Fruit fly (Drosophila melanogaster) ovary, adult (tissue): ENCODE data around the gene CG12948.

Source experiments
- CG17801 ChIP-seq: fragments of 200-800 bp; optimal IDR thresholded peaks from 2 replicates; lab custom pipeline; 2019; ENCODE audit warnings: missing biosample characterization, mild to moderate bottlenecking, missing genetic modification characterization, moderate library complexity; ENCODE audit not compliant: partially characterized antibody

CG12948 gene

DNA sequence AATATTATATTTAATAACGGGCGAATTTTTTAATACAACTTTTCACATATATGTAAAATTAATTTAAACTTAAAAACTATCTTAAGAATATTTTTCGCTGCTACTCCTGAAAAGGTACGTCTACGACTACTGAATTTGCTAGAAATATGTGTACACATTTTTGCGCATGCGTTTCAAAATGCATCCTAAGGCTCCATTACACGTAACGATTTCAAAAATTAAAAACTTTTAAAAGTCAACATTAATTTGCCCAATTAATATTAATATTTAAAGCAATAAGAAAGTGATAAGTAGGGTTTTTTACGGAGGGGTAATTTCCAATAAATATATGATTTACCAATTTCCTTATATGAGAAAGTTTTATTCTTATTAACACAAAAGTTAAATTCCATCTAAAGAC, 16.8 kb downstream of the CG12948 start, which contains the start of gene FoxP:
FoxP (minus strand) TSS at position 89 of the 400 bp plus-strand sequence.
- TF ChIP-seq CG17801 (GFP tag; lab: Kevin White, UChicago), result no peak

DNA sequence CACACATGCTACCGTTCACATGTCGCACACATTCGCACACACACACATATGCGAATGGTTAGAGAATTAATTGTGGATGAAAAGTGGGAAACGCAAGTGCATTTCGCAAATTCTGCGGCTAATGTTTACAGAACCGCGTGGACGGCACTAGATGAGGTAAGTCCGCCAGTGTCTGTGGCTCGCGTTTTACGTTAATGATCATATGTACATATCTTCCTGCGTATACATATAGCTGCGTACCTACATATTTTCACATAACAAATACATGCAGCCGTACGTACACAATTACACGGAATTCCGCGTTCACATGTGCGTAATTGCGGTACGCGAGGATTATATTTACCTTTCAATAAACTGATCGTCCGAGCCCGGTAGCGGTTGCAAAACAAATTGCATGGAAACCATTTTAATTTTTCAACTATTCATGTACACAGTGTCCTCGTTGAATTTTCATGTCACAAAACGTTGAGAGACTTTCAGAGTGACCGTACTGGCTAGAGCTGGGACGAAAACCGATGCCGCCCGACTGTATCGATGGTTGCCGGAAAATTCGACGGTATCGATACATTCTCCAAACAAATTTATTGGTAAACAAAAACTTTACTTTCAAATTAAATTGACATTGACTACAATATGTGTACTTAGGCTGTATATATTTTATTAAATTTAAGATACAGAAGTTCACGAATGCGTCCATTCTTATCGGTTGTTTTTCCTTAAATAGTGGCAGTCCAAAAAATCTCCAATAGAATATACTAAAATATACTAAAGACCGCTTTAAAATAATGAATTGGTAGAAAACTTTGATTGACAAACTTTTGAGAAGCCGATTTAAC, 22.2 kb downstream of the CG12948 start, which contains the start of gene hyd:
hyd (minus strand) TSS at position 495 of the 836 bp plus-strand sequence.
- TF ChIP-seq CG17801 (GFP tag; lab: Kevin White, UChicago), result no peak

dm6 chr3R:9710886-9711285, 36.7 kb downstream of the CG12948 start, which contains the start of the genes trbd and dmt:
TSS of gene trbd (minus strand) at chr3R:9711037.
TSS of gene dmt (plus strand) at chr3R:9711142.
- TF ChIP-seq CG17801 (GFP tag; lab: Kevin White, UChicago), result no peak

DNA sequence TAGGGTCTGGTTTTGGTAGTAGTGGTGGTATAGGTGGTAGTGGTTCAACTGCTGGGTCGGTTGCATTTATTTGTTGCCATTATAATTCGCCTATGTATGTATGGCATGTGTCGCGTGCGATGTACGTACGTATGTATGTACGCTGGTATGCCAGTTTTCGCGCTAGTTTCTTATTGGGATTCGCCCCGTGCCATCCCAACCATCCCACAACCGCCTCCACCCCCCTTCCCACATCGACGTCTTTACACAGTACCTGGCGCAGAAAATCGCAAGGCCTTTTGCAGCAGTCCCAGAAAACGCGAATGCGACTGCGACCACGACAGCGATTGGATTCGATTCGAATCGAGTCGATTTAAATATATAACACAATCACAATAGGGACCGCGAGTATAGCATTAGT, 37.3 kb downstream of the CG12948 start:
- TF ChIP-seq CG17801 (GFP tag; lab: Kevin White, UChicago), result no peak

- peak; percentile 55 for TF ChIP-seq CG17801 (GFP tag; lab: Kevin White, UChicago)
Observed at dm6 chr3R:9705008-9705628, 42.4 kb downstream of the CG12948 start, which contains the start of gene Unc-115a. TSS of gene Unc-115a (minus strand) at chr3R:9705417.

- TF ChIP-seq CG17801 (GFP tag; lab: Kevin White, UChicago), result no peak
Observed at dm6 chr3R:9704183-9705007, 43.1 kb downstream of the CG12948 start.

- TF ChIP-seq CG17801 (GFP tag; lab: Kevin White, UChicago), result no peak
Observed at dm6 chr3R:9703273-9703672, 44.3 kb downstream of the CG12948 start.

- peak; percentile 72 for TF ChIP-seq CG17801 (GFP tag; lab: Kevin White, UChicago)
Observed at dm6 chr3R:9702567-9702966, 45.0 kb downstream of the CG12948 start.

dm6 chr3R:9701897-9702296, 45.6 kb downstream of the CG12948 start:
- TF ChIP-seq CG17801 (GFP tag; lab: Kevin White, UChicago), result no peak

- no peak for TF ChIP-seq CG17801 (GFP tag; lab: Kevin White, UChicago)
Observed at dm6 chr3R:9701148-9701703, 46.3 kb downstream of the CG12948 start.

- no peak for TF ChIP-seq CG17801 (GFP tag; lab: Kevin White, UChicago)
Observed at dm6 chr3R:9700513-9700912, 47.0 kb downstream of the CG12948 start.
